Worm (Caenorhabditis elegans) whole organism, L1 larva: ENCODE data around the gene clec-40.

ENCODE experiments used
- C16A3.4 ChIP-seq: fragments of 150-350 bp; optimal IDR thresholded peaks from 2 replicates; lab custom pipeline; 2014; ENCODE audit warnings: missing biosample characterization, missing genetic modification characterization
- F16B12.6 ChIP-seq: fragments of 150-350 bp; optimal IDR thresholded peaks from 2 replicates; lab custom pipeline; 2014; ENCODE audit warnings: missing biosample characterization, missing genetic modification characterization
- aha-1 ChIP-seq: fragments of 150-350 bp; optimal IDR thresholded peaks from 2 replicates; lab custom pipeline; 2014; ENCODE audit warnings: missing biosample characterization, missing genetic modification characterization
- alr-1 ChIP-seq: fragments of 200-800 bp; sonication (Bioruptor generic); optimal IDR thresholded peaks from 2 replicates; lab custom pipeline; 2018; ENCODE audit warnings: borderline replicate concordance, mild to moderate bottlenecking, missing genetic modification characterization, missing compliant biosample characterization
- ceh-88 ChIP-seq: fragments of 200-800 bp; sonication (Bioruptor generic); IDR thresholded peaks from 2 replicates; pipeline ENCODE4 v1.3.6; 2022; ENCODE audit warnings: missing genetic modification characterization, missing compliant biosample characterization
- ceh-90 ChIP-seq: sonication (generic microtip); optimal IDR thresholded peaks from 2 replicates; lab custom pipeline; 2016; ENCODE audit warnings: missing genetic modification characterization, missing compliant biosample characterization
- dsc-1 ChIP-seq: sonication (generic microtip); optimal IDR thresholded peaks from 2 replicates; lab custom pipeline; 2016; ENCODE audit warnings: mild to moderate bottlenecking, missing genetic modification characterization, missing compliant biosample characterization
- efl-1 ChIP-seq, 4 experiments: fragments of 150-350 bp; optimal IDR thresholded peaks in 3 of 4; peaks in 1 of 4; 1 replicate in 1 of 4; 2 replicates in 3 of 4; lab custom pipeline; 2014; ENCODE audit warnings: missing biosample characterization in 2 of 4, missing genetic modification characterization in 2 of 4, missing genetic modification reagents in 2 of 4
- egl-13 ChIP-seq: sonication (generic microtip); optimal IDR thresholded peaks from 2 replicates; lab custom pipeline; 2016; ENCODE audit warnings: missing genotype, missing genetic modification reagents, missing genetic modification characterization, missing compliant biosample characterization
- fkh-10 ChIP-seq: sonication (generic microtip); optimal IDR thresholded peaks from 2 replicates; lab custom pipeline; 2017; ENCODE audit warnings: missing biosample characterization, missing genetic modification reagents, missing genetic modification characterization
- grh-1 ChIP-seq: fragments of 200-800 bp; sonication (Bioruptor generic); IDR thresholded peaks from 2 replicates; pipeline ENCODE4 v1.3.6; 2022; ENCODE audit warnings: missing genetic modification reagents, missing genetic modification characterization, missing compliant biosample characterization
- hlh-17 ChIP-seq: fragments of 200-800 bp; sonication (Bioruptor generic); optimal IDR thresholded peaks from 2 replicates; lab custom pipeline; 2018; ENCODE audit warnings: missing genetic modification characterization, mild to moderate bottlenecking, missing compliant biosample characterization, moderate library complexity, borderline replicate concordance
- hpl-2 ChIP-seq: fragments of 150-350 bp; optimal IDR thresholded peaks from 2 replicates; lab custom pipeline; 2014; ENCODE audit warnings: missing biosample characterization, missing genetic modification reagents, missing genetic modification characterization
- isw-1 ChIP-seq: fragments of 200-800 bp; sonication (Bioruptor generic); IDR thresholded peaks from 2 replicates; pipeline ENCODE4 v1.3.6; 2022; ENCODE audit warnings: missing genetic modification characterization, missing compliant biosample characterization
- lin-14 ChIP-seq: fragments of 200-800 bp; sonication (Bioruptor generic); optimal IDR thresholded peaks from 2 replicates; lab custom pipeline; 2018; ENCODE audit warnings: mild to moderate bottlenecking, missing genetic modification characterization, moderate library complexity, missing compliant biosample characterization
- lin-35 ChIP-seq, 2 experiments: fragments of 150-350 bp; optimal IDR thresholded peaks; 2 replicates each; lab custom pipeline; 2014; ENCODE audit warnings: missing biosample characterization in 2 of 2, missing genetic modification characterization in 2 of 2, missing genetic modification reagents in 2 of 2
- lir-3 ChIP-seq: sonication (generic microtip); optimal IDR thresholded peaks from 2 replicates; lab custom pipeline; 2016; ENCODE audit warnings: mild to moderate bottlenecking, missing genetic modification characterization, moderate library complexity, missing compliant biosample characterization; ENCODE audit not compliant: poor library complexity
- mab-9 ChIP-seq: fragments of 200-800 bp; sonication (Bioruptor generic); IDR thresholded peaks from 2 replicates; pipeline ENCODE4 v1.3.6; 2022; ENCODE audit warnings: missing genetic modification reagents, missing genetic modification characterization, missing compliant biosample characterization
- mef-2 ChIP-seq: fragments of 150-350 bp; optimal IDR thresholded peaks from 2 replicates; lab custom pipeline; 2014; ENCODE audit warnings: missing biosample characterization, missing genetic modification characterization
- nhr-11 ChIP-seq: fragments of 150-350 bp; optimal IDR thresholded peaks from 2 replicates; lab custom pipeline; 2014; ENCODE audit warnings: missing biosample characterization, missing genetic modification characterization
- nhr-20 ChIP-seq: sonication (generic microtip); optimal IDR thresholded peaks from 2 replicates; lab custom pipeline; 2016; ENCODE audit warnings: mild to moderate bottlenecking, missing genetic modification characterization, missing compliant biosample characterization
- nhr-47 ChIP-seq: sonication (generic microtip); optimal IDR thresholded peaks from 2 replicates; lab custom pipeline; 2016; ENCODE audit warnings: mild to moderate bottlenecking, missing genetic modification characterization, moderate library complexity, missing compliant biosample characterization
- nhr-76 ChIP-seq: sonication (generic microtip); optimal IDR thresholded peaks from 2 replicates; lab custom pipeline; 2017; ENCODE audit warnings: missing biosample characterization, missing genetic modification characterization
- nhr-77 ChIP-seq: fragments of 150-350 bp; optimal IDR thresholded peaks from 2 replicates; lab custom pipeline; 2014; ENCODE audit warnings: missing biosample characterization, missing genetic modification characterization
- nhr-84 ChIP-seq: sonication (generic microtip); optimal IDR thresholded peaks from 2 replicates; lab custom pipeline; 2017; ENCODE audit warnings: missing biosample characterization, missing genetic modification characterization
- nhr-90 ChIP-seq: sonication (generic microtip); optimal IDR thresholded peaks from 2 replicates; lab custom pipeline; 2016; ENCODE audit warnings: mild to moderate bottlenecking, missing genetic modification characterization, missing compliant biosample characterization; ENCODE audit not compliant: poor library complexity
- pax-3 ChIP-seq: fragments of 200-800 bp; sonication (Bioruptor generic); optimal IDR thresholded peaks from 2 replicates; lab custom pipeline; 2018; ENCODE audit warnings: mild to moderate bottlenecking, missing genetic modification characterization, moderate library complexity, missing compliant biosample characterization
- skn-1 ChIP-seq: fragments of 150-350 bp; optimal IDR thresholded peaks from 2 replicates; lab custom pipeline; 2014; ENCODE audit warnings: missing biosample characterization, missing genetic modification characterization
- sox-4 ChIP-seq: sonication (generic microtip); optimal IDR thresholded peaks from 2 replicates; lab custom pipeline; 2016; ENCODE audit warnings: missing genetic modification characterization, missing compliant biosample characterization
- sup-37 ChIP-seq: fragments of 200-800 bp; sonication (Bioruptor generic); optimal IDR thresholded peaks from 2 replicates; lab custom pipeline; 2018; ENCODE audit warnings: mild to moderate bottlenecking, missing genetic modification characterization, missing compliant biosample characterization
- tbx-2 ChIP-seq: sonication (generic microtip); optimal IDR thresholded peaks from 2 replicates; lab custom pipeline; 2016; ENCODE audit warnings: missing genetic modification characterization, missing compliant biosample characterization
- unc-130 ChIP-seq: fragments of 150-350 bp; optimal IDR thresholded peaks from 2 replicates; lab custom pipeline; 2017; ENCODE audit warnings: missing biosample characterization, missing genetic modification characterization, inconsistent platforms
- unc-98 ChIP-seq: fragments of 200-800 bp; sonication (Bioruptor generic); IDR thresholded peaks from 2 replicates; pipeline ENCODE4 v1.3.6; 2022; ENCODE audit warnings: missing genetic modification characterization, missing compliant biosample characterization
- vab-15 ChIP-seq: sonication (generic microtip); optimal IDR thresholded peaks from 2 replicates; lab custom pipeline; 2017; ENCODE audit warnings: missing genotype, mild to moderate bottlenecking, missing genetic modification characterization, missing compliant biosample characterization
- zip-4 ChIP-seq: fragments of 200-800 bp; sonication (Bioruptor generic); optimal IDR thresholded peaks from 2 replicates; lab custom pipeline; 2018; ENCODE audit warnings: mild to moderate bottlenecking, missing genetic modification characterization, moderate library complexity, missing compliant biosample characterization

The clec-40 gene

DNA sequence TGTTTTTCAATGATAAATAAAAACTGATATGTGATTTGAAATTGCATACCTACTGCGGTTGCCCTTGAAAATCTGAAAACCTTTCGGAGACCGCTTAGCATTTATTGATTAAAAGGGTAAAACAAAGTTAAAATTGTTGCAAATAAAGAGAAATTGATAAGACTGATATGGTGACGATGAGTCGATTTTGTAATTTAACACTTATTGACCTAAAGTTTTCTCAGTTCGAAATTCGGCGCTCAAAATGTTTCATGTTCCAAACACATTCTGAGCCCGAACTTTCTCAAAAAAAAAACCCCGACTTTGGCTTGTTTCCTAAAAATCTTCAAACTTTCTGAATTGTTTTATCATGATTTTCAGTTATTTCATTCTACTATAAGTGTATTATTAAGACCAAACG, at the start of gene clec-40:
Gene clec-40 (minus strand): TSS at position 101 of the 400 bp plus-strand sequence.
- TF ChIP-seq hpl-2 (GFP tag; lab: Kevin White, UChicago) (no peak), sox-4 (tag; lab: Kevin White, UChicago) (no peak), dsc-1 (tag; lab: Kevin White, UChicago) (no peak), nhr-90 (tag; lab: Kevin White, UChicago) (no peak), efl-1 (optimal IDR thresholded peaks at IDR 0.05; lab: Kevin White, UChicago) (no peak), efl-1 (GFP tag; optimal IDR thresholded peaks at IDR 0.05 in 1 of 2; lab: Kevin White, UChicago) (no peak), egl-13 (no peak), grh-1 (GFP tag; lab: Robert Waterston, UW) (no peak), mef-2 (tag; lab: Kevin White, UChicago) (no peak), lir-3 (tag; lab: Kevin White, UChicago) (no peak), unc-130 (tag; lab: Kevin White, UChicago) (no peak), zip-4 (GFP tag; lab: Kevin White, UChicago) (no peak), vab-15 (no peak)

DNA sequence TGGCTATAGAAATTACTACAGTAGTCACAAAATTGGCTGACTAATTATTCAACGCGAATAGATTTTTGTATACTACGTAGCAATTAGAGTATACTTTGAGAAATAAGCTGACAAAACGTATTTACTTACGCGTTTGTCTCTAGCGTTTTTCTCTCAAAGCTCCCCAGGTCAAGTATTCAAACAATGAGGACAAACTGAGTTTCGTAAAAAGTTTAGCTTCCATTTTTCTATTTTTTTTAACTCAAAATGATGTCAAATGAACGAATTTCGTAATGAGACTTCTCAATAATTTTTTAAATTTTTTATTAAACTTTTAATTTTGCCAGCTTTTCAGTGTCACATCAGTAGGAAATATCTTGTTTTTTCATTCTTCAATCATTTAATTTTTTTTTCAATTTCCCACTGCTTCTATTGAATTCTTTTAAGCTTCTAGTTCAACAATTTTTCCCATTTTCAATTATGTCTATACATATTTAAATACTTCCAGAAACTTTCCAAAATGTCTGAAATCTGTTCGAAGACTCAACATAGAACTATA, 48.0 kb upstream of the clec-40 start, which contains the start of the genes ifas-2 and fbxa-44:
Gene ifas-2 (minus strand): TSS at position 101 of the 538 bp plus-strand sequence.
Gene fbxa-44 (plus strand): TSS at position 488 of the 538 bp plus-strand sequence.
- TF ChIP-seq zip-4 (GFP tag; lab: Kevin White, UChicago) (no peak), efl-1 (optimal IDR thresholded peaks at IDR 0.05; lab: Kevin White, UChicago) (no peak), efl-1 (GFP tag; optimal IDR thresholded peaks at IDR 0.05 in 1 of 2; lab: Kevin White, UChicago) (no peak), skn-1 (tag; lab: Kevin White, UChicago) (no peak), ceh-88 (no peak), dsc-1 (tag; lab: Kevin White, UChicago) (no peak), unc-98 (GFP tag; lab: Robert Waterston, UW) (no peak), isw-1 (no peak), lin-14 (GFP tag; lab: Kevin White, UChicago) (no peak)
- TF ChIP-seq, all 84 proteins: peak for 0

DNA sequence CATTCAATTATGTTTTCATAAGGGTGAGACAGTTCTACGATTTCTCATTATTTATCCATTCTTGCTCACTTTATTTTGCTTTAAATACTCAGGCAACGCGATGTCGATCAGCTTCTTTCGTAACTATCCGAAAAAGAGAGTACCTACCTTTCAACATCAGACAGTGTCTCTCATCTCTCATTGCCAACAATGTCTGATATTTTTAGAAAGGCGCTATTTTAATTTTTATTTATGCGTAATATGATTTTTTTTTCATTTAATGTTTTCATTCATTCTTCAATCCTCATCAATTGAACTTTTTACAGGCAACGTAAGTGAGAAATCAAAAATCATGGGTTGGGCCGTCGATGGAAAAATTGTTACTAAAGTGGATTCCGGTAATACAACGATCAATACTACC, 43.9 kb upstream of the clec-40 start, which contains the start of gene F09C6.13:
Gene F09C6.13 (plus strand): TSS at position 301 of the 400 bp plus-strand sequence.
- TF ChIP-seq alr-1 (tag; lab: Kevin White, UChicago) (no peak), nhr-84 (tag; lab: Kevin White, UChicago) (no peak), egl-13 (no peak), nhr-47 (no peak), nhr-76 (tag; lab: Kevin White, UChicago) (no peak), hlh-17 (no peak), F16B12.6 (tag; lab: Kevin White, UChicago) (no peak), pax-3 (tag; lab: Kevin White, UChicago) (no peak), C16A3.4 (tag; lab: Kevin White, UChicago) (no peak), sup-37 (GFP tag; lab: Kevin White, UChicago) (no peak), mab-9 (GFP tag; lab: Robert Waterston, UW) (no peak), ceh-90 (tag; lab: Kevin White, UChicago) (no peak), lin-35 (GFP tag; optimal IDR thresholded peaks at IDR 0.05; lab: Kevin White, UChicago) (no peak), aha-1 (tag; lab: Kevin White, UChicago) (no peak), nhr-77 (tag; lab: Kevin White, UChicago) (no peak), nhr-11 (tag; lab: Kevin White, UChicago) (no peak)

DNA sequence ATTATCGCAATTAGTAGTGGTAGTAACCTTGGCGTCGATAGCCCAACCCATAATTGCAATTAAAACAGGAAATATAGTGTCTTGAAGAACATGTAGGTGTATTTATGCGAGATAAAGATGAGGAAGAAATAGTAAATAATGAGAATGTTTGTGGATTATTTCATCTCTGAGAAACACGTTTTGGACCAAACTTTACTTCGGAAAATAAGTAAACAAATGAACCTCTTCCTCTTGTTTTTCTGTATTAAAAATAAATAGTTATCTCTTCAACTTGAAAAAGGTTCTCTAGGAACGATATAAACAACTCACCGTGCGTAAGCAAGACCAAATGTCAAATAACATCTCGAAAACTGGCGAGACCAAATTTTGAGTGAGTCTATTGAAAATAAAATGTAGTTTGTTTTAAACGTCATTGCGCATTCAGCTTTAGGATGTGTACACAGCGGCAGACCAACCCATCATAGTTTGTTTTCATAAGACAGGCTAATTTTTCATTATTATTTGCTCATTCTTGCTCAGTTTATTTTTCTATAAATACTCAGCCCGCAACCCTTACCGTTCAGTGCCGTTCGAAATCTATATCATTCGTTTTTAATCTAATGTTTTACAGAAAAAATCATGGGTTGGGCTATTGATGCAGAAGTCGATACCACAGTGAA, 41.5 kb upstream of the clec-40 start, which contains the start of the genes F09C6.11 and F09C6.12:
Gene F09C6.11 (minus strand): TSS at position 51 of the 659 bp plus-strand sequence.
Gene F09C6.12 (plus strand): TSS at position 609 of the 659 bp plus-strand sequence.
- peak; percentile 8 for TF ChIP-seq nhr-77 (tag; lab: Kevin White, UChicago)
- no peak for TF ChIP-seq hlh-17
- TF ChIP-seq unc-130 (tag; lab: Kevin White, UChicago), result no peak
- TF ChIP-seq nhr-20, result peak; percentile 47
- no peak for TF ChIP-seq tbx-2 (tag; lab: Kevin White, UChicago)
- no peak for TF ChIP-seq dsc-1 (tag; lab: Kevin White, UChicago)
- no peak for TF ChIP-seq fkh-10
